Worm (Caenorhabditis elegans) whole organism, young adult: Measurements from ENCODE around the gene srx-39.

Experiments
- D2030.7 ChIP-seq: fragments of 200-800 bp; sonication (Bioruptor generic); IDR thresholded peaks from 2 replicates; pipeline ENCODE4 v1.3.6; 2022; ENCODE audit warnings: missing genetic modification reagents, missing genetic modification characterization, missing compliant biosample characterization
- bed-2 ChIP-seq: fragments of 200-800 bp; sonication (Bioruptor generic); IDR thresholded peaks from 2 replicates; pipeline ENCODE4 v1.3.6; 2022; ENCODE audit warnings: missing genetic modification reagents, missing genetic modification characterization, missing compliant biosample characterization
- ceh-58 ChIP-seq: fragments of 200-800 bp; sonication (Bioruptor generic); IDR thresholded peaks from 2 replicates; pipeline ENCODE4 v1.3.6; 2022; ENCODE audit warnings: missing genetic modification characterization, missing compliant biosample characterization
- efl-1 ChIP-seq: fragments of 150-350 bp; optimal IDR thresholded peaks from 2 replicates; lab custom pipeline; 2014; ENCODE audit warnings: missing biosample characterization, missing genetic modification reagents, missing genetic modification characterization
- nhr-179 ChIP-seq: sonication (generic microtip); optimal IDR thresholded peaks from 2 replicates; lab custom pipeline; 2016; ENCODE audit warnings: mild to moderate bottlenecking, missing genetic modification characterization, missing compliant biosample characterization
- unc-62 ChIP-seq: fragments of 150-350 bp; optimal IDR thresholded peaks from 2 replicates; lab custom pipeline; 2014; ENCODE audit warnings: missing biosample characterization, missing genetic modification reagents, missing genetic modification characterization

- TF ChIP-seq ceh-58 (GFP tag; lab: Robert Waterston, UW) (no peak), nhr-179 (tag; lab: Kevin White, UChicago) (no peak), bed-2 (GFP tag; lab: Robert Waterston, UW) (no peak), unc-62 (GFP tag; lab: Kevin White, UChicago) (no peak), efl-1 (no peak), D2030.7 (no peak)
These were observed 13.8 kb downstream of the srx-39 start, which contains the start of gene srh-129 for ce11 chrV:5143785-5144184.
